Fruit fly (Drosophila melanogaster) Kc167 (cell line): ENCODE measurements around the gene CG31245.

Experiments
- Myc ChIP-seq: fragments of >200 bp; optimal IDR thresholded peaks from 2 replicates; lab custom pipeline; 2017; ENCODE audit warnings: missing external identifiers
- Sin3A ChIP-seq: fragments of >200 bp; optimal IDR thresholded peaks from 2 replicates; lab custom pipeline; 2018; ENCODE audit warnings: missing external identifiers
- h ChIP-seq: fragments of >200 bp; optimal IDR thresholded peaks from 3 replicates; lab custom pipeline; 2018; ENCODE audit warnings: missing external identifiers
- insv ChIP-seq: fragments of >200 bp; optimal IDR thresholded peaks from 3 replicates; lab custom pipeline; 2018; ENCODE audit warnings: missing external identifiers
- psq ChIP-seq: fragments of >200 bp; optimal IDR thresholded peaks from 2 replicates; lab custom pipeline; 2017; ENCODE audit warnings: missing external identifiers
- ttk ChIP-seq: sonication (Bioruptor generic); optimal IDR thresholded peaks from 2 replicates; lab custom pipeline; 2017; ENCODE audit warnings: missing external identifiers

Gene CG31245

dm6 chr3R:19340312-19341079, 36.5 kb downstream of the CG31245 start:
- TF ChIP-seq Myc (lab: Kevin White, UChicago) (no peak), psq (lab: Kevin White, UChicago) (no peak), ttk (lab: Kevin White, UChicago) (no peak), h (no peak), Sin3A (no peak), insv (lab: Kevin White, UChicago) (no peak)

dm6 chr3R:19339205-19339724, 37.8 kb downstream of the CG31245 start:
- TF ChIP-seq insv (lab: Kevin White, UChicago) (no peak), Myc (lab: Kevin White, UChicago) (no peak), Sin3A (no peak), ttk (lab: Kevin White, UChicago) (no peak), psq (lab: Kevin White, UChicago) (no peak), h (no peak)

dm6 chr3R:19335482-19335881, 41.5 kb downstream of the CG31245 start:
- TF ChIP-seq h: no peak
- TF ChIP-seq insv (lab: Kevin White, UChicago): no peak
- TF ChIP-seq Myc (lab: Kevin White, UChicago): no peak
- TF ChIP-seq psq (lab: Kevin White, UChicago): no peak
- no peak for TF ChIP-seq Sin3A
- TF ChIP-seq ttk (lab: Kevin White, UChicago): no peak

- TF ChIP-seq insv (lab: Kevin White, UChicago): no peak
- no peak for TF ChIP-seq h
- TF ChIP-seq Sin3A: no peak
- TF ChIP-seq ttk (lab: Kevin White, UChicago): no peak
- no peak for TF ChIP-seq psq (lab: Kevin White, UChicago)
- no peak for TF ChIP-seq Myc (lab: Kevin White, UChicago)
Observed at dm6 chr3R:19332553-19332952, 44.5 kb downstream of the CG31245 start.

- TF ChIP-seq insv (lab: Kevin White, UChicago) (no peak), ttk (lab: Kevin White, UChicago) (no peak), Sin3A (no peak), h (no peak), Myc (lab: Kevin White, UChicago) (no peak), psq (lab: Kevin White, UChicago) (no peak)
Observed at dm6 chr3R:19332052-19332451, 45.0 kb downstream of the CG31245 start.

dm6 chr3R:19328716-19329115, 48.3 kb downstream of the CG31245 start:
- no peak for TF ChIP-seq Sin3A
- TF ChIP-seq h: no peak
- no peak for TF ChIP-seq ttk (lab: Kevin White, UChicago)
